Worm (Caenorhabditis elegans) whole organism, late embryonic: Measurements from ENCODE around the gene fbxa-215.

Experiments used
- K02D7.2 ChIP-seq: sonication (generic microtip); optimal IDR thresholded peaks from 2 replicates; lab custom pipeline; 2017; ENCODE audit warnings: mild to moderate bottlenecking, missing genetic modification characterization, missing compliant biosample characterization
- Y22D7AL.16 ChIP-seq: sonication (generic microtip); optimal IDR thresholded peaks from 2 replicates; lab custom pipeline; 2016; ENCODE audit warnings: missing genetic modification characterization, missing compliant biosample characterization
- fkh-10 ChIP-seq: fragments of 150-350 bp; optimal IDR thresholded peaks from 2 replicates; lab custom pipeline; 2014; ENCODE audit warnings: missing biosample characterization, missing genetic modification reagents, missing genetic modification characterization
- nfya-1 ChIP-seq: sonication (generic microtip); optimal IDR thresholded peaks from 2 replicates; lab custom pipeline; 2017; ENCODE audit warnings: missing genetic modification characterization, mild to moderate bottlenecking, missing compliant biosample characterization, antibody characterized with exemption, moderate library complexity
- nhr-11 ChIP-seq: fragments of 150-350 bp; optimal IDR thresholded peaks from 2 replicates; lab custom pipeline; 2014; ENCODE audit warnings: missing biosample characterization, missing genetic modification characterization
- pha-4 ChIP-seq: fragments of 150-350 bp; optimal IDR thresholded peaks from 2 replicates; lab custom pipeline; 2018; ENCODE audit warnings: missing biosample characterization, missing genetic modification reagents, missing genetic modification characterization
- pqm-1 ChIP-seq: sonication (generic microtip); optimal IDR thresholded peaks from 2 replicates; lab custom pipeline; 2016; ENCODE audit warnings: missing genetic modification characterization, missing compliant biosample characterization
- ref-2 ChIP-seq: sonication (generic microtip); optimal IDR thresholded peaks from 2 replicates; lab custom pipeline; 2016; ENCODE audit warnings: missing genetic modification characterization, missing compliant biosample characterization
- zip-5 ChIP-seq: sonication (generic microtip); optimal IDR thresholded peaks from 2 replicates; lab custom pipeline; 2016; ENCODE audit warnings: missing genetic modification characterization, missing compliant biosample characterization

- no peak for TF ChIP-seq pha-4 (tag; lab: Kevin White, UChicago)
- TF ChIP-seq zip-5 = no peak
- no peak for TF ChIP-seq nfya-1
- TF ChIP-seq fkh-10 = no peak
- TF ChIP-seq ref-2 = no peak
- TF ChIP-seq K02D7.2 (tag; lab: Kevin White, UChicago) = no peak
- TF ChIP-seq Y22D7AL.16 = no peak
- TF ChIP-seq pqm-1 (tag; lab: Kevin White, UChicago) = no peak
- no peak for TF ChIP-seq nhr-11 (tag; lab: Kevin White, UChicago)
Observed at ce11 chrIV:13678649-13679048, 11.9 kb upstream of the fbxa-215 start, which contains the start of gene srlf-26.
